Worm (Caenorhabditis elegans): ENCODE measurements around the gene grl-4.
A peak's percentile ranks its signal among the peaks of the same experiment; 100 is the strongest.

DNA sequence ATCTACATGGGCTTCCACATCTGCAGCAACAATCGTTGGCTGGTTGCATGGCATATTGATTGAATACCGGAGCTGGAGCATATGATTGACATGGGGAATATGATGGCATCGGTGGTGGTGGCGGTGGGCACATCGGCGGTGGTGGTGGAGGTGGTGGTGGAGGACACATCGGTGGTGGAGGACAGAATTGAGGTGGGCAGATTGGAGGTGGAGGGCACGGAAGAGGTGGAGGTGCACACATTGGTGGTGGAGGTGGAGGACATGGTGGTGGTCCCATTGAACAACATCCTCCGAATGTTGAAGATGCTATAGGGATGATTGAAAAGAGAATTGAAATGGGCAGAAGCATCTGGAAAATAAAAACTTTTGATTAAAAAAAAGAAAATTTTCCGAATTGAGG is at the start of gene grl-4:
- TF ChIP-seq ama-1 (optimal IDR thresholded peaks at IDR 0.05) (no peak), ama-1 (GFP tag; optimal IDR thresholded peaks at IDR 0.05) (no peak), ztf-18 (tag; optimal IDR thresholded peaks at IDR 0.05) (no peak), ztf-28 (GFP tag; IDR thresholded peaks at IDR 0.05) (0 out of 2 replicates have a peak, but pooled peaks have one; percentile 12), ZK185.1 (tag; optimal IDR thresholded peaks at IDR 0.05; ENCODE audit: poor library complexity, severe bottlenecking) (no peak), F22D6.2 (tag; optimal IDR thresholded peaks at IDR 0.05) (no peak), pha-4 (tag; optimal IDR thresholded peaks at IDR 0.05) (no peak), him-1 (tag; optimal IDR thresholded peaks at IDR 0.05) (no peak), gei-17 (GFP tag; optimal IDR thresholded peaks at IDR 0.05) (no peak), rcor-1 (GFP tag; IDR thresholded peaks at IDR 0.05) (no peak), F37B4.10 (GFP tag; IDR thresholded peaks at IDR 0.05) (no peak), lin-54 (GFP tag; optimal IDR thresholded peaks at IDR 0.05) (no peak), hsf-1 (GFP tag; IDR thresholded peaks at IDR 0.05) (no peak), mes-4 (tag; optimal IDR thresholded peaks at IDR 0.05) (no peak), D2030.7 (GFP tag; IDR thresholded peaks at IDR 0.05) (no peak)
